Worm (Caenorhabditis elegans) whole organism, early embryonic: ENCODE measurements around the gene C25G4.7.

Source experiments
- B0310.2 ChIP-seq: sonication (generic microtip); optimal IDR thresholded peaks from 2 replicates; lab custom pipeline; 2016; ENCODE audit warnings: mild to moderate bottlenecking, missing genetic modification characterization, missing compliant biosample characterization
- F13C5.2 ChIP-seq: sonication (generic microtip); optimal IDR thresholded peaks from 2 replicates; lab custom pipeline; 2017; ENCODE audit warnings: mild to moderate bottlenecking, missing genetic modification characterization, inconsistent platforms, missing compliant biosample characterization
- aly-1 ChIP-seq: sonication (generic microtip); optimal IDR thresholded peaks from 2 replicates; lab custom pipeline; 2016; ENCODE audit warnings: missing genetic modification characterization, missing compliant biosample characterization
- ama-1 ChIP-seq: fragments of 150-350 bp; optimal IDR thresholded peaks from 2 replicates; lab custom pipeline; 2014
- ceh-13 ChIP-seq: fragments of 200-800 bp; sonication (Bioruptor generic); optimal IDR thresholded peaks from 2 replicates; lab custom pipeline; 2018; ENCODE audit warnings: mild to moderate bottlenecking, missing genetic modification characterization, missing compliant biosample characterization
- flt-1 ChIP-seq: fragments of 200-800 bp; sonication (Bioruptor generic); IDR thresholded peaks from 2 replicates; pipeline ENCODE4 v1.3.6; 2022; ENCODE audit warnings: missing genetic modification characterization, missing compliant biosample characterization
- hmbx-1 ChIP-seq: sonication (generic microtip); optimal IDR thresholded peaks from 2 replicates; lab custom pipeline; 2016; ENCODE audit warnings: mild to moderate bottlenecking, missing genetic modification characterization, missing compliant biosample characterization
- hmg-4 ChIP-seq: fragments of 200-800 bp; sonication (Bioruptor generic); optimal IDR thresholded peaks from 2 replicates; lab custom pipeline; 2018; ENCODE audit warnings: mild to moderate bottlenecking, missing genetic modification characterization, missing compliant biosample characterization
- hnd-1 ChIP-seq: sonication (generic microtip); optimal IDR thresholded peaks from 2 replicates; lab custom pipeline; 2016; ENCODE audit warnings: missing genetic modification characterization, missing compliant biosample characterization
- pes-1 ChIP-seq: fragments of 200-800 bp; sonication (Bioruptor generic); IDR thresholded peaks from 2 replicates; pipeline ENCODE4 v1.3.6; 2022; ENCODE audit warnings: missing genetic modification reagents, missing genetic modification characterization, missing compliant biosample characterization
- scrt-1 ChIP-seq: fragments of 200-800 bp; sonication (Bioruptor generic); IDR thresholded peaks from 2 replicates; pipeline ENCODE4 v1.3.6; 2022; ENCODE audit warnings: missing genetic modification characterization, missing compliant biosample characterization
- sea-1 ChIP-seq: fragments of 200-800 bp; sonication (Bioruptor generic); conservative IDR thresholded peaks from 2 replicates; pipeline ENCODE4 v1.3.6; 2022; ENCODE audit warnings: missing genetic modification characterization, missing compliant biosample characterization
- tbx-11 ChIP-seq: fragments of 200-800 bp; sonication (Bioruptor generic); IDR thresholded peaks from 2 replicates; pipeline ENCODE4 v1.3.6; 2022; ENCODE audit warnings: missing genetic modification characterization, missing compliant biosample characterization
- tra-4 ChIP-seq: sonication (generic microtip); optimal IDR thresholded peaks from 2 replicates; lab custom pipeline; 2017; ENCODE audit warnings: missing genetic modification characterization, missing compliant biosample characterization

- TF ChIP-seq hmbx-1, result no peak
- TF ChIP-seq scrt-1 (GFP tag; lab: Robert Waterston, UW), result no peak
- no peak for TF ChIP-seq tbx-11 (GFP tag; lab: Robert Waterston, UW)
- no peak for TF ChIP-seq ceh-13 (GFP tag; lab: Kevin White, UChicago)
- TF ChIP-seq flt-1 (GFP tag; lab: Robert Waterston, UW), result no peak
- TF ChIP-seq sea-1, result no peak
- no peak for TF ChIP-seq ama-1 (lab: Kevin White, UChicago)
- no peak for TF ChIP-seq pes-1 (GFP tag; lab: Robert Waterston, UW)
- no peak for TF ChIP-seq hnd-1 (tag; lab: Kevin White, UChicago)
- TF ChIP-seq tra-4 (tag; lab: Kevin White, UChicago), result no peak
- TF ChIP-seq B0310.2 (tag; lab: Kevin White, UChicago), result no peak
- no peak for TF ChIP-seq hmg-4 (GFP tag; lab: Kevin White, UChicago)
- no peak for TF ChIP-seq aly-1 (tag; lab: Kevin White, UChicago)
- TF ChIP-seq F13C5.2 (tag; lab: Kevin White, UChicago), result no peak
These were observed 21.3 kb upstream of the C25G4.7 start, which contains the start of gene irg-4 for ce11 chrIV:12435442-12435841.
